Fruit fly (Drosophila melanogaster) S2 (cell line): ENCODE data around the gene CG13306.
A peak's percentile ranks its signal among the peaks of the same experiment; 100 is the strongest.

Experiments used
- CG8478 ChIP-seq: fragments of >200 bp; optimal IDR thresholded peaks from 2 replicates; lab custom pipeline; 2018
- CTCF ChIP-seq, 2 experiments: fragments of >200 bp; optimal IDR thresholded peaks; 2 replicates each; lab custom pipeline; 2018

The CG13306 gene

DNA sequence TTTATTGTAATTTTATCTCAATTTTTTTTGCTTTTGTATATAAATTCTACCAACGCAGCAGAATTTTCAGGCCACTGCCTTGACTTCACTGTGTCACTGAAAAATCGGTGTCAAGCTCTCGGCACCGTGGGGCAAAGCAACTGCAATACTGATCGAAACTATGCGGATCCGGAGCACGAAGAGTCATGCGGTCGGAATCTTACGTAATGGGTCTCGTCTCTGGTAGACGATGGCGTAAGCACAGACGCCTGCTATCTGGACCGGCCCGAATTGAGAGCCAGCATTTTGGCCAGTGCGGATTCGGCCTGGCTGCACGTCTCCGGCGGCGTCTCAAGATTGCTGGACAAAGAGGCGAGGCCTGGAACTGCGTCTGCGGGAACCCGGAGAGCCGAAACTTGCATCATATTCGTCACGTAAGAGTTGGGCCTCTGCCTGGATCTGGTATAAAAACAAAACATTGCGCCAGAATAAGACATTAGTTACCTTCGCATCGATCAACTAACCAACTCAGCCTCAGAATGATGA is 23.1 kb downstream of the CG13306 start, which contains the start of gene Cp18:
TSS of gene Cp18 (plus strand) at position 475 of the 525 bp plus-strand sequence.
- TF ChIP-seq CG8478 (no peak), CTCF (optimal IDR thresholded peaks at IDR 0.05; lab: Kevin White, UChicago) (no peak)

- no peak for TF ChIP-seq CTCF (optimal IDR thresholded peaks at IDR 0.05; lab: Kevin White, UChicago)
- no peak for TF ChIP-seq CG8478
These were observed 23.9 kb downstream of the CG13306 start, which contains the start of gene CG43965 for dm6 chr3L:8725674-8726073. CG43965 (minus strand) TSS chr3L:8725774.

dm6 chr3L:8725252-8725651 is 24.3 kb downstream of the CG13306 start:
- no peak for TF ChIP-seq CTCF (optimal IDR thresholded peaks at IDR 0.05; lab: Kevin White, UChicago)
- no peak for TF ChIP-seq CG8478

- TF ChIP-seq CTCF (optimal IDR thresholded peaks at IDR 0.05; lab: Kevin White, UChicago): no peak
- no peak for TF ChIP-seq CG8478
These were observed 28.4 kb downstream of the CG13306 start, which contains the start of the genes CG32022 and CG6511 for dm6 chr3L:8721145-8721544. CG32022 (minus strand) TSS chr3L:8721272. CG6511 (plus strand) TSS chr3L:8721324.

dm6 chr3L:8719990-8720559 is 29.5 kb downstream of the CG13306 start, which contains the start of gene SrpRbeta:
SrpRbeta (minus strand) TSS chr3L:8720225.
- TF ChIP-seq CG8478: no peak
- no peak for TF ChIP-seq CTCF (optimal IDR thresholded peaks at IDR 0.05; lab: Kevin White, UChicago)

- TF ChIP-seq CG8478 (no peak), CTCF (optimal IDR thresholded peaks at IDR 0.05; lab: Kevin White, UChicago) (peak; percentile 77 to 89)
These were observed 30.9 kb downstream of the CG13306 start for dm6 chr3L:8718602-8719001.

dm6 chr3L:8716013-8716412 is 33.5 kb downstream of the CG13306 start:
- no peak for TF ChIP-seq CG8478
- no peak for TF ChIP-seq CTCF (optimal IDR thresholded peaks at IDR 0.05; lab: Kevin White, UChicago)

DNA sequence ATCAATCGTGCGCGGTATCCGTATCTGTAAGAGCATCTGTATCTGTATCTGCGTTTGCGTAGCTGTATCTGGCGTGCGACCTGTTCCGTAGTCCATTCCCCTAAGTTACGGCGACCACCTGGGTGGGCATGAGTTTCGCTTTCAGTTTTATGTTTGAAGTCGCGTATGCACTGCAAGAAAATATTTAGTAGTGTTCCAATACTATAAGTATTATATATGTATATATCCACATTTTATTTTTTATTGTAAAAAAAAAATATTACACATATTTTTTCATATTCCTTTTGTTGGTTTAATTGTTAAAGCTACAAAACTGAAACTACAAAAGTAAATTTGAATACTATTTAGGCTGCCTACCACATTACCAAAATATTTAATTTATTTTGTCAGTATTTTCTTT is 36.6 kb downstream of the CG13306 start:
- TF ChIP-seq CG8478 (no peak), CTCF (optimal IDR thresholded peaks at IDR 0.05; lab: Kevin White, UChicago) (no peak)

- no peak for TF ChIP-seq CG8478
- TF ChIP-seq CTCF (optimal IDR thresholded peaks at IDR 0.05; lab: Kevin White, UChicago): no peak
These were observed 40.7 kb downstream of the CG13306 start for dm6 chr3L:8708856-8709255.

- TF ChIP-seq CG8478 (no peak), CTCF (optimal IDR thresholded peaks at IDR 0.05; lab: Kevin White, UChicago) (no peak)
These were observed 41.7 kb downstream of the CG13306 start for dm6 chr3L:8707821-8708220.

DNA sequence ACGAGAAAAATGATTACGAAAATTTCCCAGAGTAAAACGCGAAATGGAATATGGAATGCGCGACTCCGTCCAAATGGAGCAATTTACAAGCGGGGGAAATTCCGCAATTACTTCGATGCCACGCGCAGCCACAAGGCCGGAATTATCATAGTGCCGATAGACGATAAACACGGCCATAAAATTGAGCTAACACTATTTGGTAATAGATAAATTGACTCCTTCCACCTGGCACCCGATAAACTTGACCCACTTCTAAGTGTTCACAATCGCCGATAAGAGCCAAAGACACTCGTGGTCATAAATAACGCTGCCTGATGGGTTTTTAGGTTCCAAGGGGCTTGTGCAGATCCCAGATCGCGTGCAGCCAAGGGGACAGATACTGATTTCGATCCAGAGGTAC is 42.5 kb downstream of the CG13306 start:
- no peak for TF ChIP-seq CTCF (optimal IDR thresholded peaks at IDR 0.05; lab: Kevin White, UChicago)
- TF ChIP-seq CG8478: no peak

DNA sequence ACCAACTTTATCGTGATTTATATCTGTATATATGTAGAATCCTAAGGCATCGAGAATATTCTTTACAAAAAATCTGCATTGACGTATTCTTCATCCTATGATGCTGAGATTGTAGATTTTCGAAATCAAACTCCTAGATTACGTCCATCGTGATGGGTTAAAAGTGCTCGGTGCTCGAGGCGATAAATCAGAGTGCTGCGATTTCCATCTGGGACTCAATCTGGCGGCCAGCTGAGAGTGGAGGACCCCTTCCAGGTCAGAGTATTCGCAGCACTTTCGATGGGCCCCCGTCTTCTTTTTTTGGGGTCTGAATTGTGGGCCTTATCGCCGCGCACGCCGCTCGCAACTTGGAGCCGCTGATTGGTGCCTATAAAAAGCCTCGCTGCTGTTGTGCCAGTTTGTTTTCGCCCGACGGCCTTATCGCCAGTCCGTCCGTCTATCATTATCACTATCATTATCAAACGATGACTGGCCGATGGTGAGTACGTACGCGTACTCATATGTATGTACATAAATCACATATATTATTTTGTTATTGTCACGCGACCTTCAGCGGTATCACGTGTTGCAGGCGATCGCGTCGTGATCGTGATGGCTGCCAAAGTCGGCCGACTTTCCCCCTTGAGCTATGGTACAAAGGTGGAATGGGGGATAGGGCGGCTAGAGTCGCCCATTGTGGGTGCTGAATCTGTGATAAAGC is 44.7 kb downstream of the CG13306 start:
- no peak for TF ChIP-seq CTCF (optimal IDR thresholded peaks at IDR 0.05; lab: Kevin White, UChicago)

DNA sequence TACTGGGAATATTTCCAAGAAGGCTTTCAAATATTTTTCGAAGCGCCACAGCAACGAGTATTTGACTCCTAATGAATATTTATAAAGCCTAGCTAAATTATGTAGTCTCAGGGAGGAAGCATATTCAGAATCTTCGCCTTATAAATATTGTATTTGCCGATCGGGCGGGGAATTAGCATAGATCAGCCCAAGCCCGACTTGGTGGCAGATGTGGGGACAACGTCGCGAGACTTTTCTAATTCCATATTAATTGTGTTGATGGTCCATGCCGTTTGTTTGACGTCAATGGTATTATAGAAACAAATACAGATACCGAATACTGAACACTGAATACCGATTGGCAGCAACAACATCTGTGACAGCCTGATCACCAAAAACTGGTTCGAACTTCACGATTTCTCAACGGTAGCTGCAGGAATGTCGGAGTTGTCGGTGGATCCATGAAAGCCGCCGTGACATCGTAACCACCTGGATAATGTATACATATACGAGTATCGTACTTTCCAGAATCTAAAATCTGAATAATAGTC is 45.8 kb downstream of the CG13306 start:
- TF ChIP-seq CG8478: no peak

DNA sequence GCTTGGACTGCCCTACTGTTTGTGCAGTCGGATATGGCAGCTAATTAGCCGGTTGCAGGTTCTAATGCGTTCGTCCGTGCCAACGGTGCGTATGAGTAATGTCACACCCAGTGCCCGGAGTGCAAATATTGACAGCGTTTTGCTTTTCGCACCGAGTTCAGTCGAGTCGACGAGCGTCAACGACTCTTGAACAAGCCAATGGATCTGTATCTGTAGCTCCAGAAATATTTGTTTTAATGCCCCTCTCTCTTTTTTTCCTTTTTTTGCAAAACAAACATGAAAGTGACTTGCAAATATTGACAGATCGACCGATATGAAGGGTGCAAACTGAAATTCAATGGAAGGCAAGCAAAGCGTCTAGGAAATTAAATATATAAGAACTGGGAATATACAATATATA is 47.1 kb downstream of the CG13306 start:
- TF ChIP-seq CTCF (optimal IDR thresholded peaks at IDR 0.05; lab: Kevin White, UChicago) (no peak), CG8478 (no peak)

- TF ChIP-seq CG8478: no peak
- no peak for TF ChIP-seq CTCF (optimal IDR thresholded peaks at IDR 0.05; lab: Kevin White, UChicago)
These were observed 47.7 kb downstream of the CG13306 start for dm6 chr3L:8701697-8702349.
